Fruit fly (Drosophila melanogaster) S2 (cell line): Measurements from ENCODE around the gene Dip-B.

Experiments
- CG8478 ChIP-seq: fragments of >200 bp; optimal IDR thresholded peaks from 2 replicates; lab custom pipeline; 2018
- CTCF ChIP-seq, 2 experiments: fragments of >200 bp; optimal IDR thresholded peaks; 2 replicates each; lab custom pipeline; 2018

- no peak for TF ChIP-seq CG8478 (lab: Kevin White, UChicago)
- TF ChIP-seq CTCF (optimal IDR thresholded peaks at IDR 0.05; lab: Kevin White, UChicago) = no peak
Measured at dm6 chr3R:13783397-13783796, 1.3 kb downstream of the Dip-B start.
